Worm (Caenorhabditis elegans): Measurements from ENCODE around the gene col-158.

DNA sequence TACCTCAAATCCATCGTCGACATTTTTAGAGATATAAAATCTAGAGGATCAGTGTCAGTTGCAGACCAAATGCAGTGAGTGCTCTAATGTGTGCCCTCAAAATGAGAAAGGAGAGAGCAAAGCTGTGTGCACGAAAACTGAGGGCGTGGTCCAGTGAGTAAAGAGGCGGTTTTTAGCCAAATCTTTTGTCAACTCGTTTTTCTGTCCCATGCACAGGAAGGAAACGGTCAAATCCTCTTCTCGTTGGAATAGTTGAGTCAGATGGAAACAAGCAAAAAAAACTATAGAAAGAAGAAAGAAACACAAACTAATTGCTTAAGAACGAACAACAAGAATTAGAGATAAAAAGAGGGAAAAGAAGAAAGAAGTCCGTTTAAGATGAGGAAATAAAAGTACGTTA lies 17.5 kb upstream of the col-158 start, which contains the start of gene D2023.3:
- TF ChIP-seq drap-1 (GFP tag; optimal IDR thresholded peaks at IDR 0.05) = no peak
- no peak for TF ChIP-seq ztf-11 (tag; optimal IDR thresholded peaks at IDR 0.05)

Data from whole organism, mixed stage, embryonic.